Worm (Caenorhabditis elegans): ENCODE measurements around the gene fbxb-72.
A peak's percentile ranks its signal among the peaks of the same experiment; 100 is the strongest.

Gene fbxb-72

ce11 chrV:727484-728351, 4.0 kb upstream of the fbxb-72 start, which contains the start of the genes icl-1 and srh-2 (continued):
- TF ChIP-seq dmd-8 (GFP tag; IDR thresholded peaks at IDR 0.05) (no peak; the same call in 1 of the 2 replicates), cey-2 (tag; optimal IDR thresholded peaks at IDR 0.05; ENCODE audit: borderline replicate concordance, insufficient read depth) (no peak), ceh-20 (GFP tag; IDR thresholded peaks at IDR 0.05) (peak; percentile 9; the same call in 1 of the 2 replicates), zip-2 (tag; optimal IDR thresholded peaks at IDR 0.05) (no peak), ces-1 (GFP tag; optimal IDR thresholded peaks at IDR 0.05) (no peak), pqm-1 (tag; optimal IDR thresholded peaks at IDR 0.05) (no peak), snpc-1.2 (GFP tag; IDR thresholded peaks at IDR 0.05) (peak; percentile 58; the same call in 1 of the 2 replicates), spr-3 (GFP tag; optimal IDR thresholded peaks at IDR 0.05) (peak; percentile 48), ceh-28 (tag; optimal IDR thresholded peaks at IDR 0.05) (no peak), daf-12 (tag; optimal IDR thresholded peaks at IDR 0.05) (no peak), daf-16 (GFP tag; optimal IDR thresholded peaks at IDR 0.05) (peak; percentile 50 to 83), daf-16 (tag; optimal IDR thresholded peaks at IDR 0.05) (peak; percentile 97), arid-1 (GFP tag; conservative IDR thresholded peaks at IDR 0.05) (no peak; the same call in none of the 2 replicates), vab-7 (GFP tag; IDR thresholded peaks at IDR 0.05) (no peak), lin-13 (GFP tag; optimal IDR thresholded peaks at IDR 0.05) (no peak), fos-1 (tag; optimal IDR thresholded peaks at IDR 0.05) (no peak), F49E8.2 (tag; optimal IDR thresholded peaks at IDR 0.05; ENCODE audit: borderline replicate concordance) (no peak), lir-3 (tag; optimal IDR thresholded peaks at IDR 0.05) (no peak)

ce11 chrV:726573-727483, 3.1 kb upstream of the fbxb-72 start:
- TF ChIP-seq Y75B8A.6 (GFP tag; IDR thresholded peaks at IDR 0.05) (no peak), mxl-2 (GFP tag; conservative IDR thresholded peaks at IDR 0.05) (no peak), R02D3.7 (tag; optimal IDR thresholded peaks at IDR 0.05) (no peak), nhr-11 (tag; optimal IDR thresholded peaks at IDR 0.05) (no peak), F44E2.7 (GFP tag; IDR thresholded peaks at IDR 0.05) (no peak), nhr-28 (tag; optimal IDR thresholded peaks at IDR 0.05) (peak; percentile 26), zip-11 (GFP tag; IDR thresholded peaks at IDR 0.05) (no peak), zfp-3 (GFP tag; conservative IDR thresholded peaks at IDR 0.05) (peak; percentile 41; the same call in 1 of the 2 replicates), zfp-2 (tag; optimal IDR thresholded peaks at IDR 0.05) (no peak), D1046.2 (GFP tag; IDR thresholded peaks at IDR 0.05) (no peak), arid-1 (GFP tag; conservative IDR thresholded peaks at IDR 0.05) (no peak), lin-39 (tag; optimal IDR thresholded peaks at IDR 0.05) (no peak), T26A8.4 (GFP tag; IDR thresholded peaks at IDR 0.05) (peak; percentile 27; the same call in 1 of the 2 replicates), skn-1 (tag; optimal IDR thresholded peaks at IDR 0.05) (no peak), lir-3 (tag; optimal IDR thresholded peaks at IDR 0.05) (no peak), nhr-6 (tag; optimal IDR thresholded peaks at IDR 0.05) (no peak), nhr-41 (GFP tag; IDR thresholded peaks at IDR 0.05) (no peak), Y5F2A.4 (GFP tag; optimal IDR thresholded peaks at IDR 0.05) (no peak), php-3 (GFP tag; IDR thresholded peaks at IDR 0.05) (no peak), zip-2 (tag; optimal IDR thresholded peaks at IDR 0.05) (peak; percentile 15), ceh-32 (tag; optimal IDR thresholded peaks at IDR 0.05; ENCODE audit: poor library complexity) (no peak), lin-29 (GFP tag; IDR thresholded peaks at IDR 0.05) (no peak; the same call in 1 of the 2 replicates), ceh-62 (tag; optimal IDR thresholded peaks at IDR 0.05) (no peak), lin-38 (GFP tag; IDR thresholded peaks at IDR 0.05) (0 out of 2 replicates have a peak, but pooled peaks have one; percentile 3), gei-8 (GFP tag; optimal IDR thresholded peaks at IDR 0.05) (no peak), zag-1 (tag; optimal IDR thresholded peaks at IDR 0.05) (no peak), hif-1 (tag; optimal IDR thresholded peaks at IDR 0.05) (no peak), lsy-2 (tag; optimal IDR thresholded peaks at IDR 0.05) (no peak), ceh-82 (tag; optimal IDR thresholded peaks at IDR 0.05) (no peak), lin-13 (GFP tag; optimal IDR thresholded peaks at IDR 0.05) (no peak), lim-7 (GFP tag; IDR thresholded peaks at IDR 0.05) (0 out of 2 replicates have a peak, but pooled peaks have one; percentile 8), egl-27 (tag; optimal IDR thresholded peaks at IDR 0.05) (no peak), fos-1 (tag; optimal IDR thresholded peaks at IDR 0.05) (no peak)

Measured in whole organism, L4 larva.